Worm (Caenorhabditis elegans) whole organism, young adult: ENCODE data around the gene R07B1.8.

ENCODE experiments used
- F37B4.10 ChIP-seq: fragments of 200-800 bp; sonication (Bioruptor generic); IDR thresholded peaks from 2 replicates; pipeline ENCODE4 v1.3.6; 2022; ENCODE audit warnings: missing genetic modification characterization, missing compliant biosample characterization
- F39B2.1 ChIP-seq: fragments of 200-800 bp; sonication (Bioruptor generic); IDR thresholded peaks from 2 replicates; pipeline ENCODE4 v1.3.6; 2022; ENCODE audit warnings: missing genetic modification reagents, missing genetic modification characterization, missing compliant biosample characterization
- F52B5.7 ChIP-seq: sonication (generic microtip); optimal IDR thresholded peaks from 2 replicates; lab custom pipeline; 2016; ENCODE audit warnings: mild to moderate bottlenecking, missing genetic modification characterization, missing compliant biosample characterization
- F55B11.4 ChIP-seq: sonication (generic microtip); optimal IDR thresholded peaks from 2 replicates; lab custom pipeline; 2016; ENCODE audit warnings: missing compliant biosample characterization, missing genetic modification characterization, borderline replicate concordance; ENCODE audit not compliant: insufficient read depth
- ceh-91 ChIP-seq: fragments of 200-800 bp; sonication (Bioruptor generic); IDR thresholded peaks from 2 replicates; pipeline ENCODE4 v1.3.6; 2022; ENCODE audit warnings: missing genetic modification reagents, missing genetic modification characterization, missing compliant biosample characterization
- dpl-1 ChIP-seq: fragments of 150-350 bp; optimal IDR thresholded peaks from 2 replicates; lab custom pipeline; 2014; ENCODE audit warnings: missing biosample characterization, missing genetic modification reagents, missing genetic modification characterization
- hmg-20 ChIP-seq: fragments of 200-800 bp; sonication (Bioruptor generic); IDR thresholded peaks from 2 replicates; pipeline ENCODE4 v1.3.6; 2022; ENCODE audit warnings: missing genetic modification reagents, missing genetic modification characterization, missing compliant biosample characterization
- lin-26 ChIP-seq: fragments of 200-800 bp; sonication (Bioruptor generic); IDR thresholded peaks from 2 replicates; pipeline ENCODE4 v1.3.6; 2022; ENCODE audit warnings: missing genetic modification reagents, missing genetic modification characterization, missing compliant biosample characterization
- lsl-1 ChIP-seq: fragments of 200-800 bp; sonication (Bioruptor generic); optimal IDR thresholded peaks from 2 replicates; lab custom pipeline; 2018; ENCODE audit warnings: mild to moderate bottlenecking, missing genetic modification characterization, moderate library complexity, missing compliant biosample characterization
- nhr-179 ChIP-seq: sonication (generic microtip); optimal IDR thresholded peaks from 2 replicates; lab custom pipeline; 2016; ENCODE audit warnings: mild to moderate bottlenecking, missing genetic modification characterization, missing compliant biosample characterization
- pha-4 ChIP-seq: fragments of 150-350 bp; sonication (generic microtip); optimal IDR thresholded peaks from 2 replicates; lab custom pipeline; 2014; ENCODE audit warnings: missing biosample characterization, missing genetic modification reagents, missing genetic modification characterization
- snpc-4 ChIP-seq, 5 experiments: fragments of 150-350 bp in 1 of 5; sonication (generic microtip) in 4 of 5; optimal IDR thresholded peaks; 2 replicates each; lab custom pipeline; 2014 to 2018; ENCODE audit warnings: missing genetic modification characterization in 5 of 5, missing biosample characterization in 3 of 5, antibody characterized with exemption in 2 of 5, mild to moderate bottlenecking in 2 of 5, missing compliant biosample characterization in 2 of 5, missing genotype in 2 of 5, moderate library complexity in 2 of 5, missing genetic modification reagents in 1 of 5
- unc-62 ChIP-seq: fragments of 150-350 bp; optimal IDR thresholded peaks from 2 replicates; lab custom pipeline; 2014; ENCODE audit warnings: missing biosample characterization, missing genetic modification reagents, missing genetic modification characterization
- ztf-25 ChIP-seq: fragments of 200-800 bp; sonication (Bioruptor generic); IDR thresholded peaks from 2 replicates; pipeline ENCODE4 v1.3.6; 2022; ENCODE audit warnings: missing genetic modification reagents, missing genetic modification characterization, missing compliant biosample characterization

ce11 chrX:9894844-9895243, 22.4 kb upstream of the R07B1.8 start, which contains the start of gene F21G4.3:
- TF ChIP-seq pha-4 (tag; lab: Kevin White, UChicago) (no peak), hmg-20 (no peak), F39B2.1 (GFP tag; lab: Robert Waterston, UW) (no peak), ztf-25 (GFP tag; lab: Robert Waterston, UW) (no peak), nhr-179 (no peak), F37B4.10 (GFP tag; lab: Robert Waterston, UW) (no peak), dpl-1 (GFP tag; lab: Kevin White, UChicago) (no peak), F55B11.4 (tag; lab: Kevin White, UChicago) (no peak), lsl-1 (GFP tag; lab: Kevin White, UChicago) (no peak), F52B5.7 (tag; lab: Kevin White, UChicago) (no peak), lin-26 (GFP tag; lab: Robert Waterston, UW) (no peak), unc-62 (GFP tag; lab: Kevin White, UChicago) (no peak), ceh-91 (GFP tag; lab: Robert Waterston, UW) (no peak), snpc-4 (GFP tag; optimal IDR thresholded peaks at IDR 0.05; lab: Kevin White, UChicago) (no peak), snpc-4 (tag; optimal IDR thresholded peaks at IDR 0.05; lab: Kevin White, UChicago) (no peak)
